Worm (Caenorhabditis elegans) whole organism, mixed stage, embryonic: ENCODE data around the gene E02H9.6.
"Not testable (repeated sequence)": the region's sequence is repeated elsewhere in the genome, so short reads cannot be mapped to it uniquely, and the experiment has no call there.

Source experiments
- nhr-12 ChIP-seq: fragments of 150-350 bp; optimal IDR thresholded peaks from 2 replicates; lab custom pipeline; 2014; ENCODE audit warnings: missing biosample characterization, missing genetic modification characterization
- nhr-2 ChIP-seq: fragments of 150-350 bp; optimal IDR thresholded peaks from 2 replicates; lab custom pipeline; 2014; ENCODE audit warnings: missing biosample characterization, missing genetic modification characterization
- nhr-237 ChIP-seq: fragments of 150-350 bp; optimal IDR thresholded peaks from 2 replicates; lab custom pipeline; 2014; ENCODE audit warnings: missing biosample characterization, missing genetic modification characterization
- unc-62 ChIP-seq: fragments of 150-350 bp; optimal IDR thresholded peaks from 2 replicates; lab custom pipeline; 2014; ENCODE audit warnings: missing biosample characterization, missing genetic modification reagents, missing genetic modification characterization

ce11 chrIII:2455456-2455855 is 19.6 kb downstream of the E02H9.6 start:
- TF ChIP-seq nhr-12 (tag; lab: Kevin White, UChicago); nhr-2 (tag; lab: Kevin White, UChicago); unc-62; nhr-237: not testable (repeated sequence)
